Fruit fly (Drosophila melanogaster) Kc167 (cell line): ENCODE measurements around the gene Dlc90F.

ENCODE experiments used
- Myc ChIP-seq: fragments of >200 bp; optimal IDR thresholded peaks from 2 replicates; lab custom pipeline; 2017; ENCODE audit warnings: missing external identifiers
- Sin3A ChIP-seq: fragments of >200 bp; optimal IDR thresholded peaks from 2 replicates; lab custom pipeline; 2018; ENCODE audit warnings: missing external identifiers
- h ChIP-seq: fragments of >200 bp; optimal IDR thresholded peaks from 3 replicates; lab custom pipeline; 2018; ENCODE audit warnings: missing external identifiers
- insv ChIP-seq: fragments of >200 bp; optimal IDR thresholded peaks from 3 replicates; lab custom pipeline; 2018; ENCODE audit warnings: missing external identifiers
- psq ChIP-seq: fragments of >200 bp; optimal IDR thresholded peaks from 2 replicates; lab custom pipeline; 2017; ENCODE audit warnings: missing external identifiers
- ttk ChIP-seq: sonication (Bioruptor generic); optimal IDR thresholded peaks from 2 replicates; lab custom pipeline; 2017; ENCODE audit warnings: missing external identifiers

dm6 chr3R:18265275-18265674, 33.8 kb upstream of the Dlc90F start:
- TF ChIP-seq ttk (no peak), h (lab: Kevin White, UChicago) (no peak), Sin3A (lab: Kevin White, UChicago) (no peak), psq (lab: Kevin White, UChicago) (no peak), Myc (no peak), insv (lab: Kevin White, UChicago) (no peak)
